Worm (Caenorhabditis elegans): ENCODE results near the gene pptr-1.
"Not testable (repeated sequence)": the region's sequence is repeated elsewhere in the genome, so short reads cannot be mapped to it uniquely, and the experiment has no call there.

Gene pptr-1

DNA sequence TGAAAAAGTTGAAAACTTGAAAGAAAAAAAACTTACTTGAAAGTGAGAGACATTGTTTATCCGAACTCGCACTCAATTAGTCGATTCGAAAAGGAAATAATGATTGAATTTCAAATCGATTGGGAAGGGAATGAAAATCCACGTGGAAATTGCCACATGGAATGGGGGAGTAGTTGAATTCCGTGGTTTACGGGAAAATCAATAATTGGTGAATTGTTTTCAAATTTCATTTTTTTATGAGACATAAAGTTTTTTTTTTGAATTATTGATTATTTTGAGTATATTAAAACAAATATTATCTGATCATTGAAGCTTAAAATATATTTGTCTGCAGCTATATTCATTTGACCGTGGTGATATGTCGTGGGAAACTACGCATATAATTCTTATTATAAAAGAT lies 20.5 kb downstream of the pptr-1 start, which contains the start of gene F13A7.1:
Gene F13A7.1 (minus strand): TSS at position 101 of the 400 bp plus-strand sequence.
- TF ChIP-seq nhr-237 (tag; optimal IDR thresholded peaks at IDR 0.05) (no peak), ceh-28 (tag; optimal IDR thresholded peaks at IDR 0.05) (no peak), daf-12 (tag; optimal IDR thresholded peaks at IDR 0.05) (no peak), ztf-4 (tag; optimal IDR thresholded peaks at IDR 0.05) (no peak), elt-3 (tag; optimal IDR thresholded peaks at IDR 0.05) (no peak), snpc-4 (tag; optimal IDR thresholded peaks at IDR 0.05) (no peak), mml-1 (tag; optimal IDR thresholded peaks at IDR 0.05) (no peak), nhr-12 (tag; optimal IDR thresholded peaks at IDR 0.05) (no peak), sea-2 (GFP tag; optimal IDR thresholded peaks at IDR 0.05) (no peak), nhr-28 (tag; optimal IDR thresholded peaks at IDR 0.05) (no peak), fos-1 (tag; optimal IDR thresholded peaks at IDR 0.05) (no peak), nhr-67 (tag; optimal IDR thresholded peaks at IDR 0.05) (no peak), fkh-10 (GFP tag; optimal IDR thresholded peaks at IDR 0.05) (no peak), unc-39 (tag; optimal IDR thresholded peaks at IDR 0.05) (no peak), elt-1 (tag; optimal IDR thresholded peaks at IDR 0.05) (no peak), tbx-2 (tag; optimal IDR thresholded peaks at IDR 0.05) (no peak)

DNA sequence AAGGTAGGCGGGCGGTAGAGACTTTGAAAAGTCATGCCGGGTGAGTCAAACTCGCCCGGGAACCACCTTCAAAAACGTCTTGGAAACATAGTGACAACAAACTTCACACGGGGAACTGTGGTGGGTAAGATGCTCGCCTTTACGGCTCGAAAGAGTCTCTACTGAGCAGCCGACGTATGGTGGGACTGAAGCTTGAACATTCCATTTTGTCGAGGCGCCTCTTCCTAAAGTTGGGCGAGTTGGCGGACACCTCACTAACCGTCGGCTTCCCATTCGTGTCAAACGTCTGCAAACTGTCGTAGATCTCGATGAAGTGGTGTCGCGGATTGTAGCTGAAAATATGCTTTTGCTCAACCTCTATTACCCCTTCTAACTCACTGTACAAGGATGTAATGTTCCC lies 25.6 kb downstream of the pptr-1 start:
- no peak for TF ChIP-seq unc-39 (tag; optimal IDR thresholded peaks at IDR 0.05)
- no peak for TF ChIP-seq tbx-2 (tag; optimal IDR thresholded peaks at IDR 0.05)
- no peak for TF ChIP-seq elt-3 (tag; optimal IDR thresholded peaks at IDR 0.05)
- TF ChIP-seq ztf-11 (tag; optimal IDR thresholded peaks at IDR 0.05), result no peak
- no peak for TF ChIP-seq nfya-1 (tag; optimal IDR thresholded peaks at IDR 0.05; ENCODE audit: insufficient read depth)
- no peak for TF ChIP-seq ceh-28 (tag; optimal IDR thresholded peaks at IDR 0.05)
- TF ChIP-seq nhr-28 (tag; optimal IDR thresholded peaks at IDR 0.05), result no peak
- no peak for TF ChIP-seq eor-1 (tag; optimal IDR thresholded peaks at IDR 0.05)
- TF ChIP-seq daf-12 (tag; optimal IDR thresholded peaks at IDR 0.05), result no peak
- no peak for TF ChIP-seq nhr-11 (tag; optimal IDR thresholded peaks at IDR 0.05)
- TF ChIP-seq fkh-10 (GFP tag; optimal IDR thresholded peaks at IDR 0.05), result no peak
- TF ChIP-seq zag-1 (tag; optimal IDR thresholded peaks at IDR 0.05), result no peak

DNA sequence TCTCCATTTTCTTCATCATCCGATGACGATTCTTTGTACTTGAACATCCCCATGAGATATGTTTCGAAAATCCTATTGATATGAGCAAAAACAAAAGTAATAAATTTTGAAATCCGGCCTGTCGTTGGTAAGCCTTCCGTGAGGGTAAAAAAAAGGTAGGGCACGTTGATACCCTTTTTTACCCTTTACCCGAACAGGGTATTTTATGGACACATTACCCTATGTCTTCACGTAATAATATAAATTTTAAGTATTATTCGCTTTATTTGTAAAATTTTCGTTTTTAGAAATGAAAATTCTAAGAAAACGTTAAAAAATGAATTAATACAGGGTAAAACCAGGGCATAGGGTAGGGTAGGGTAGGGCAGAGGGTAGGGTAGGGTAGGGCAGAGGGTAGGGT lies 26.4 kb downstream of the pptr-1 start, which contains the start of gene F13A7.7:
Gene F13A7.7 (minus strand): TSS at position 101 of the 400 bp plus-strand sequence.
- TF ChIP-seq mml-1, nhr-76, skn-1 (tag; optimal IDR thresholded peaks at IDR 0.05): not testable (repeated sequence)

DNA sequence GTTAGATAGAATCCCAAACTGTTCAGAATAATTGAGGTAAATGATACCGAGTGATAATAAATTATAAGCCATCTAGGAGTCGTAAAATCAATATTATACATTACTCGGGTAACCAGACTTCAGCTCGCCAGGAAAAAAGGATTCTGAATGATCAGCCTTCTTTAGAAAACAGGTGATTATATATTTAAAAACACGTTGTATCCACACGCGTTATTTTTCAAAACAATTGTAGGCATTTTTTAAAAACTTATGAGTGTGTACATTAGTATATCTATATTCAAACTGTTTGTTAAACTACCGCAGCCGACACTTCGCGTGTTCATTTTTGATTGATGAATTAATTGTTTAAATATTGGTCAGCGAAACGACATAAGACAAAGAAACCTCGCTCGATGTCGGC lies 30.9 kb downstream of the pptr-1 start, which contains the start of gene sri-65:
Gene sri-65 (minus strand): TSS at position 101 of the 400 bp plus-strand sequence.
- TF ChIP-seq elt-3 (tag; optimal IDR thresholded peaks at IDR 0.05), result no peak
- TF ChIP-seq elt-1 (tag; optimal IDR thresholded peaks at IDR 0.05), result no peak
- no peak for TF ChIP-seq aly-2 (tag; optimal IDR thresholded peaks at IDR 0.05)
- no peak for TF ChIP-seq nhr-25 (tag; optimal IDR thresholded peaks at IDR 0.05)

DNA sequence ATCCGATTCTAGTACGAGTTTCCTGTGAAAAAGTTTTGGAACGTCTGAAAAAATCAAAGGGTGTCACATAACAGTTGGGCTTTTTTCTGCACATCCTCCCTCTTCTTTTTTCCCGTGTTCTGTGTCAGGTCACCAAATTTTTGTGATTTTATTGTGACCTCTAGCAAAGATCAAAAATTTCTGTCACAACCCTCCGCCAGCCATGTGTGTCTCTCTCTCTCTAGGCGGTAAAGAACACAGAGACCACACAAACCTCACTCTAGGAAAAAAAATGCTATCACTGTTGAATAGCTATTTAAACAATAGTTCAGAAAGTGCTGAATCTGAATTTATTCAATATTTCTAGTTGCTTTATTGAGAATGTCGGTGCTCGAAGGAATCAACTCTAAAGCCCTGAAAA lies 33.3 kb downstream of the pptr-1 start, which contains the start of gene gst-44:
Gene gst-44 (plus strand): TSS at position 237 of the 400 bp plus-strand sequence.
- TF ChIP-seq pqm-1 (tag; optimal IDR thresholded peaks at IDR 0.05) (peak; percentile 30), elt-2 (tag; optimal IDR thresholded peaks at IDR 0.05) (peak; percentile 39), unc-62 (GFP tag; optimal IDR thresholded peaks at IDR 0.05) (no peak), lin-39 (tag; optimal IDR thresholded peaks at IDR 0.05) (no peak)

DNA sequence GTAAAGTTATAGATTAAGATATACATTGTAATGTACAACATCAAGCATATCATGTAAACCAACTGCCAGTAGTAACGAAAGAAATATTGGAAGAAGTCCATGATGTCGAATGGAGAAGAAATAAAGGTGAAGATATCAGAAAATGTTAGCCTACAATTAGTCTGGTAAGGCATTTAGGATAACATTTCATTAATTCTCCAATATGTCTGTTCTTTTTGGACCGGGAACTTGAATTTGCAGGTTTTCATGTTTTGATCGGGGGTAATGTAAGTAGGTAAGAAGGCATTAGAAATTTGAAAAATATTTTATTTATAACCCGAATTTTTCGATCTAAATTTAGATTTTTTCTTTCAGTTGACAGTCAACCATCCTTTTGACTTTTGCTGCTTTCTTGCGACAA lies 36.4 kb downstream of the pptr-1 start, which contains the start of gene srd-63:
Gene srd-63 (minus strand): TSS at position 101 of the 400 bp plus-strand sequence.
- TF ChIP-seq nhr-23 (tag; optimal IDR thresholded peaks at IDR 0.05), result no peak
- no peak for TF ChIP-seq pqm-1 (tag; optimal IDR thresholded peaks at IDR 0.05)
- no peak for TF ChIP-seq ceh-9 (tag; optimal IDR thresholded peaks at IDR 0.05)
- TF ChIP-seq skn-1 (tag; optimal IDR thresholded peaks at IDR 0.05), result no peak
- no peak for TF ChIP-seq hmg-11 (tag; optimal IDR thresholded peaks at IDR 0.05)
- no peak for TF ChIP-seq fkh-2 (tag; optimal IDR thresholded peaks at IDR 0.05)
- no peak for TF ChIP-seq elt-1 (tag; optimal IDR thresholded peaks at IDR 0.05)
- no peak for TF ChIP-seq fkh-10 (GFP tag; optimal IDR thresholded peaks at IDR 0.05)
- no peak for TF ChIP-seq elt-3 (tag; optimal IDR thresholded peaks at IDR 0.05)
- no peak for TF ChIP-seq nhr-77 (tag; optimal IDR thresholded peaks at IDR 0.05)
- TF ChIP-seq nhr-28 (tag; optimal IDR thresholded peaks at IDR 0.05), result no peak
- TF ChIP-seq snpc-4 (tag; optimal IDR thresholded peaks at IDR 0.05), result no peak
- no peak for TF ChIP-seq elt-2 (tag; optimal IDR thresholded peaks at IDR 0.05)
- TF ChIP-seq mml-1 (tag; optimal IDR thresholded peaks at IDR 0.05), result no peak
- TF ChIP-seq nhr-237 (tag; optimal IDR thresholded peaks at IDR 0.05), result no peak
- no peak for TF ChIP-seq egl-5 (tag; optimal IDR thresholded peaks at IDR 0.05)

Measured in whole organism, L3 larva.